Fruit fly (Drosophila melanogaster) whole organism, embryonic: Measurements from ENCODE around the gene CG6041.

Source experiments
- BEAF-32 ChIP-seq: fragments of 200-800 bp; sonication (Bioruptor generic); optimal IDR thresholded peaks from 3 replicates; lab custom pipeline; 2017; ENCODE audit warnings: missing biosample characterization, missing genetic modification characterization, mild to moderate bottlenecking, moderate library complexity, missing genetic modification reagents
- C15 ChIP-seq: fragments of 200-800 bp; sonication (Bioruptor generic); IDR thresholded peaks from 3 replicates; pipeline ENCODE4 v1.3.6; 2022; ENCODE audit warnings: missing biosample characterization, missing genetic modification characterization
- CG1024 ChIP-seq: fragments of 200-800 bp; sonication (Bioruptor generic); IDR thresholded peaks from 2 replicates; pipeline ENCODE4 v1.3.6; 2022; ENCODE audit warnings: missing biosample characterization, missing genetic modification characterization
- CG10959 ChIP-seq: fragments of 200-800 bp; sonication (Bioruptor generic); IDR thresholded peaks from 2 replicates; pipeline ENCODE4 v1.3.6; 2022; ENCODE audit warnings: missing biosample characterization, missing genetic modification characterization
- CG11247 ChIP-seq: fragments of 200-800 bp; sonication (Bioruptor generic); IDR thresholded peaks from 2 replicates; pipeline ENCODE4 v1.3.6; 2022; ENCODE audit warnings: missing biosample characterization, missing genetic modification characterization
- CG11504 ChIP-seq: fragments of 200-800 bp; sonication (Bioruptor generic); optimal IDR thresholded peaks from 3 replicates; lab custom pipeline; 2019; ENCODE audit warnings: missing biosample characterization, mild to moderate bottlenecking, missing genetic modification characterization, moderate library complexity
- CG12071 ChIP-seq: fragments of 200-800 bp; sonication (Bioruptor generic); optimal IDR thresholded peaks from 3 replicates; lab custom pipeline; 2018; ENCODE audit warnings: missing biosample characterization, mild to moderate bottlenecking, missing genetic modification characterization
- CG12219 ChIP-seq: fragments of 200-800 bp; sonication (Bioruptor generic); optimal IDR thresholded peaks from 3 replicates; lab custom pipeline; 2018; ENCODE audit warnings: missing biosample characterization, mild to moderate bottlenecking, missing genetic modification characterization
- CG12299 ChIP-seq: fragments of 200-800 bp; sonication (Bioruptor generic); optimal IDR thresholded peaks from 2 replicates; lab custom pipeline; 2018; ENCODE audit warnings: missing biosample characterization, mild to moderate bottlenecking, missing genetic modification characterization
- CG1233 ChIP-seq: fragments of 200-800 bp; sonication (Bioruptor generic); optimal IDR thresholded peaks from 4 replicates; lab custom pipeline; 2018; ENCODE audit warnings: missing biosample characterization, mild to moderate bottlenecking, missing genetic modification characterization
- CG14050 ChIP-seq: fragments of 200-800 bp; sonication (Bioruptor generic); IDR thresholded peaks from 3 replicates; pipeline ENCODE4 v1.3.6; 2022; ENCODE audit warnings: missing biosample characterization, missing genetic modification characterization
- CG14965 ChIP-seq: fragments of 200-800 bp; sonication (Bioruptor generic); optimal IDR thresholded peaks from 2 replicates; lab custom pipeline; 2016; ENCODE audit warnings: missing biosample characterization, missing genetic modification characterization, borderline replicate concordance
- CG16779 ChIP-seq: fragments of 200-800 bp; sonication (Bioruptor generic); IDR thresholded peaks from 2 replicates; pipeline ENCODE4 v1.3.6; 2022; ENCODE audit warnings: missing biosample characterization, missing genetic modification characterization
- CG2116 ChIP-seq: fragments of 200-800 bp; sonication (Bioruptor generic); optimal IDR thresholded peaks from 3 replicates; lab custom pipeline; 2018; ENCODE audit warnings: missing biosample characterization, mild to moderate bottlenecking, missing genetic modification characterization
- CG32767 ChIP-seq: fragments of 200-800 bp; sonication (Bioruptor generic); IDR thresholded peaks from 2 replicates; pipeline ENCODE4 v1.3.6; 2022; ENCODE audit warnings: missing biosample characterization, missing genetic modification characterization
- CG3281 ChIP-seq: fragments of 200-800 bp; sonication (Bioruptor generic); optimal IDR thresholded peaks from 3 replicates; lab custom pipeline; 2017; ENCODE audit warnings: missing biosample characterization, mild to moderate bottlenecking, missing genetic modification characterization
- CG33557 ChIP-seq: fragments of 200-800 bp; sonication (Bioruptor generic); optimal IDR thresholded peaks from 2 replicates; lab custom pipeline; 2019; ENCODE audit warnings: missing biosample characterization, mild to moderate bottlenecking, missing genetic modification characterization, moderate library complexity
- CG3726 ChIP-seq: fragments of 200-800 bp; sonication (Bioruptor generic); IDR thresholded peaks from 3 replicates; pipeline ENCODE4, ENCODE4 v1.3.6; 2022; ENCODE audit warnings: missing biosample characterization, missing genetic modification characterization
- CG6791 ChIP-seq: fragments of 200-800 bp; sonication (Bioruptor generic); IDR thresholded peaks from 3 replicates; pipeline ENCODE4 v1.3.6; 2022; ENCODE audit warnings: missing biosample characterization, missing genetic modification characterization; ENCODE audit not compliant: partially characterized antibody
- CG7271 ChIP-seq: fragments of 200-800 bp; sonication (Bioruptor generic); optimal IDR thresholded peaks from 2 replicates; lab custom pipeline; 2018; ENCODE audit warnings: missing biosample characterization, mild to moderate bottlenecking, missing genetic modification characterization, moderate library complexity
- CG8924 ChIP-seq: fragments of 200-800 bp; optimal IDR thresholded peaks from 3 replicates; lab custom pipeline; 2019; ENCODE audit warnings: missing biosample characterization, mild to moderate bottlenecking, missing genetic modification characterization, moderate library complexity
- CG9876 ChIP-seq: fragments of 200-800 bp; sonication (Bioruptor generic); optimal IDR thresholded peaks from 2 replicates; lab custom pipeline; 2016; ENCODE audit warnings: missing biosample characterization, missing genetic modification characterization
- Dp ChIP-seq: fragments of 200-800 bp; sonication (Bioruptor generic); optimal IDR thresholded peaks from 2 replicates; lab custom pipeline; 2018; ENCODE audit warnings: missing biosample characterization, mild to moderate bottlenecking, missing genetic modification characterization, moderate library complexity
- Fer1 ChIP-seq: fragments of 200-800 bp; sonication (Bioruptor generic); optimal IDR thresholded peaks from 2 replicates; lab custom pipeline; 2017; ENCODE audit warnings: missing biosample characterization, mild to moderate bottlenecking, missing genetic modification characterization
- Hr78 ChIP-seq, 2 experiments: fragments of 200-800 bp in 1 of 2; fragments of >200 bp in 1 of 2; sonication (Bioruptor generic) in 1 of 2; optimal IDR thresholded peaks; 2 replicates each; lab custom pipeline; 2017 to 2019; ENCODE audit warnings: missing biosample characterization in 2 of 2, missing genetic modification characterization in 2 of 2, mild to moderate bottlenecking in 1 of 2, moderate library complexity in 1 of 2
- MBD-R2 ChIP-seq: fragments of 200-800 bp; sonication (Bioruptor generic); IDR thresholded peaks from 2 replicates; pipeline ENCODE4 v1.3.6; 2022; ENCODE audit warnings: missing biosample characterization, missing genetic modification characterization
- NC2α ChIP-seq: fragments of 200-800 bp; sonication (Bioruptor generic); optimal IDR thresholded peaks from 2 replicates; lab custom pipeline; 2016; ENCODE audit warnings: missing biosample characterization, missing genetic modification characterization
- Pdp1 ChIP-seq, 2 experiments: fragments of 200-800 bp; sonication (Bioruptor generic); optimal IDR thresholded peaks; 3 replicates each; lab custom pipeline; 2016; ENCODE audit warnings: missing biosample characterization in 2 of 2, missing genetic modification characterization in 2 of 2, mild to moderate bottlenecking in 1 of 2, moderate library complexity in 1 of 2
- Sin3A ChIP-seq: fragments of >200 bp; optimal IDR thresholded peaks from 2 replicates; lab custom pipeline; 2018
- Sry-δ ChIP-seq: fragments of 200-800 bp; sonication (Bioruptor generic); optimal IDR thresholded peaks from 2 replicates; lab custom pipeline; 2016; ENCODE audit warnings: missing biosample characterization, missing genetic modification characterization
- Ssrp ChIP-seq: fragments of 200-800 bp; sonication (Bioruptor generic); optimal IDR thresholded peaks from 2 replicates; lab custom pipeline; 2018; ENCODE audit warnings: missing biosample characterization, mild to moderate bottlenecking, missing genetic modification characterization, moderate library complexity
- Trl ChIP-seq, 3 experiments: fragments of >200 bp in 2 of 3; fragments of 200-800 bp in 1 of 3; sonication (Bioruptor generic) in 1 of 3; optimal IDR thresholded peaks; 2 replicates in 1 of 3; 3 replicates in 2 of 3; lab custom pipeline; 2016 to 2017; ENCODE audit warnings: missing biosample characterization in 1 of 3, missing genetic modification characterization in 1 of 3
- bigmax ChIP-seq: fragments of 200-800 bp; sonication (Bioruptor generic); optimal IDR thresholded peaks from 2 replicates; lab custom pipeline; 2018; ENCODE audit warnings: missing biosample characterization, mild to moderate bottlenecking, missing genetic modification characterization
- ems ChIP-seq: fragments of 200-800 bp; sonication (Bioruptor generic); optimal IDR thresholded peaks from 3 replicates; lab custom pipeline; 2016; ENCODE audit warnings: missing biosample characterization, missing genetic modification characterization
- ewg ChIP-seq: fragments of 200-800 bp; sonication (Bioruptor generic); optimal IDR thresholded peaks from 3 replicates; lab custom pipeline; 2017; ENCODE audit warnings: mild to moderate bottlenecking, missing biosample characterization, missing genetic modification reagents, missing genetic modification characterization
- fd3F ChIP-seq: fragments of 200-800 bp; sonication (Bioruptor generic); optimal IDR thresholded peaks from 2 replicates; lab custom pipeline; 2018; ENCODE audit warnings: missing biosample characterization, mild to moderate bottlenecking, missing genetic modification characterization, moderate library complexity
- fd96Cb ChIP-seq: fragments of 200-800 bp; sonication (Bioruptor generic); optimal IDR thresholded peaks from 2 replicates; lab custom pipeline; 2018; ENCODE audit warnings: missing biosample characterization, mild to moderate bottlenecking, missing genetic modification characterization, moderate library complexity
- gce ChIP-seq: fragments of 200-800 bp; sonication (Bioruptor generic); IDR thresholded peaks from 3 replicates; pipeline ENCODE4 v1.3.6; 2022; ENCODE audit warnings: missing biosample characterization, missing genetic modification characterization
- klu ChIP-seq: fragments of 200-800 bp; sonication (Bioruptor generic); IDR thresholded peaks from 2 replicates; pipeline ENCODE4 v1.3.6; 2022; ENCODE audit warnings: missing biosample characterization, missing genetic modification characterization
- kni ChIP-seq: fragments of 200-800 bp; sonication (Bioruptor generic); optimal IDR thresholded peaks from 3 replicates; lab custom pipeline; 2017; ENCODE audit warnings: mild to moderate bottlenecking, missing biosample characterization, missing genetic modification reagents, missing genetic modification characterization
- nom ChIP-seq: fragments of 200-800 bp; sonication (Bioruptor generic); optimal IDR thresholded peaks from 2 replicates; lab custom pipeline; 2017; ENCODE audit warnings: missing biosample characterization, missing genetic modification characterization, mild to moderate bottlenecking, moderate library complexity, missing genetic modification reagents
- pita ChIP-seq: fragments of 200-800 bp; sonication (Bioruptor generic); optimal IDR thresholded peaks from 2 replicates; lab custom pipeline; 2017; ENCODE audit warnings: missing biosample characterization, mild to moderate bottlenecking, missing genetic modification characterization
- rib ChIP-seq: fragments of 200-800 bp; sonication (Bioruptor generic); IDR thresholded peaks from 2 replicates; pipeline ENCODE4 v1.3.6; 2022; ENCODE audit warnings: missing biosample characterization, missing genetic modification characterization
- sob ChIP-seq: fragments of 200-800 bp; sonication (Bioruptor generic); IDR thresholded peaks from 2 replicates; pipeline ENCODE4 v1.3.6; 2022; ENCODE audit warnings: missing biosample characterization, missing genetic modification characterization
- toy ChIP-seq: fragments of 200-800 bp; sonication (Bioruptor generic); IDR thresholded peaks from 2 replicates; pipeline ENCODE4 v1.3.6; 2022; ENCODE audit warnings: missing biosample characterization, missing genetic modification characterization
- twi ChIP-seq: fragments of 200-800 bp; optimal IDR thresholded peaks from 2 replicates; lab custom pipeline; 2019; ENCODE audit warnings: missing biosample characterization, mild to moderate bottlenecking, missing genetic modification characterization, moderate library complexity
- z ChIP-seq: fragments of 200-800 bp; sonication (Bioruptor generic); IDR thresholded peaks from 3 replicates; pipeline ENCODE4 v1.3.6; 2022; ENCODE audit warnings: missing biosample characterization, missing genetic modification characterization
- zen2 ChIP-seq: fragments of 200-800 bp; sonication (Bioruptor generic); IDR thresholded peaks from 3 replicates; pipeline ENCODE4 v1.3.6; 2022; ENCODE audit warnings: missing biosample characterization, missing genetic modification characterization; ENCODE audit not compliant: partially characterized antibody

CG6041 gene

DNA sequence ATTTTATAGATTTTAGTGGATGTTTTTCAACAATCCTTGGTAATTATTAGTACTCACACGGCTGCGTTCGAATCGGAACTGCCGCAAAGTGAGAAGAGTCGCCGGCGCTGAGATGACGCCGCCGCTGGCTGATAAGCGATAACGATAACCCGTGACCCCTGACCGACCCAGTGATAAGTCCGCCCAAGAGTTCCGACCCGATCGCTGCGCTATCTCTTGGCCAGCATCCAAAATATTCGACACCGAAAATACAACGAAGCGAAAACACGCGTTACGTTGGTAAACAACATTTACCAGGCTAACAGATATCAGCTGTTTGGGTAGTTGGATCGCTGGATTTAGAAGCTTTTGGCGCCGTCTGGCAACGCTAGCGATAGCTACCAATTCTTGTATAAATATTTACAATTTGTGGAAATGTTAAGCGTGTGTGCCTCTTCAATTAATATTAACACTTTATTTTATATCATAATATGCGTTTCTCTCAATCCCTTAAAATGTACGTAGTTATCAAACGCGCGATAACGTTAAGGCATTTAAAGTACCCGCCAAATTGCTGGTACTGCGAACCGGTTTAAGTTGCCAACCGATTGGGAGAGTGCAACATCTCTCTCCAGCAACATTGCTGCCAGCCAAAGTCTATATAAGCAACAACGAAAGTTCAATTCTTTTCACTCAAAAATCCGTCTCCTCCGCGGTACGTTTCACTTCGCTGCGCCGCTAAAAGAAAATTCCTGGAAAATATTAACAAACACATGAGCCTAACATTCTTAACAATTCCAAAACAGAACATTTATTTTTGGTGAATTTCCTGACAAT is 31.3 kb upstream of the CG6041 start, which contains the start of the genes Shmt and CG3726 (continued):
- TF ChIP-seq kni (GFP tag; lab: Kevin White, UChicago), result no peak
- TF ChIP-seq CG12219 (GFP tag; lab: Kevin White, UChicago), result peak; percentile 10
- peak; percentile 68; the same call in 1 of the 3 replicates for TF ChIP-seq z (GFP tag; lab: Robert Waterston, UW)
- TF ChIP-seq fd96Cb (tag; lab: Kevin White, UChicago), result no peak
- TF ChIP-seq pita, result peak; percentile 16
- no peak for TF ChIP-seq Ssrp (tag; lab: Kevin White, UChicago)
- TF ChIP-seq NC2α (GFP tag; lab: Kevin White, UChicago), result no peak
- TF ChIP-seq CG8924, result peak; percentile 9
- no peak for TF ChIP-seq Sry-δ
- TF ChIP-seq Dp (GFP tag; lab: Kevin White, UChicago), result peak; percentile 75
- no peak for TF ChIP-seq fd3F (GFP tag; lab: Kevin White, UChicago)
- peak; percentile 20 for TF ChIP-seq CG1233
- TF ChIP-seq CG11504 (tag; lab: Kevin White, UChicago), result peak; percentile 100
- no peak for TF ChIP-seq bigmax (GFP tag; lab: Kevin White, UChicago)
- peak in 1 of 2 experiments; percentile 13 for TF ChIP-seq Pdp1 (GFP tag; optimal IDR thresholded peaks at IDR 0.05; lab: Kevin White, UChicago)
- TF ChIP-seq CG7271, result no peak
- TF ChIP-seq ewg (GFP tag; lab: Kevin White, UChicago), result no peak
- TF ChIP-seq CG12299 (tag; lab: Kevin White, UChicago), result no peak
- TF ChIP-seq CG6791, result 0 out of 3 replicates have a peak, but pooled peaks have one; percentile 41
- no peak for TF ChIP-seq zen2 (GFP tag; lab: Robert Waterston, UW)
- TF ChIP-seq sob, result no peak
- TF ChIP-seq ems, result no peak
- peak; percentile 43 for TF ChIP-seq CG2116 (GFP tag; lab: Kevin White, UChicago)
- no peak for TF ChIP-seq CG14965 (GFP tag; lab: Kevin White, UChicago)
- no peak for TF ChIP-seq CG10959 (GFP tag; lab: Robert Waterston, UW)
- TF ChIP-seq CG16779, result no peak
- peak; percentile 57 for TF ChIP-seq nom (GFP tag; lab: Kevin White, UChicago)
- TF ChIP-seq Trl (optimal IDR thresholded peaks at IDR 0.05; lab: Kevin White, UChicago), result peak; percentile 29 to 30
- no peak for TF ChIP-seq Trl (GFP tag; optimal IDR thresholded peaks at IDR 0.05; lab: Kevin White, UChicago)
- no peak for TF ChIP-seq CG14050 (GFP tag; lab: Robert Waterston, UW)
- TF ChIP-seq MBD-R2 (GFP tag; lab: Robert Waterston, UW), result peak; percentile 22
- TF ChIP-seq CG11247 (GFP tag; lab: Robert Waterston, UW), result no peak
- TF ChIP-seq Sin3A (lab: Kevin White, UChicago), result peak; percentile 4
- TF ChIP-seq gce, result 0 out of 3 replicates have a peak, but pooled peaks have one; percentile 9
- TF ChIP-seq BEAF-32 (GFP tag; lab: Kevin White, UChicago), result peak; percentile 45
- no peak for TF ChIP-seq CG32767
- TF ChIP-seq CG3281 (GFP tag; lab: Kevin White, UChicago), result no peak
- no peak for TF ChIP-seq rib (GFP tag; lab: Robert Waterston, UW)
- peak; percentile 44 for TF ChIP-seq CG12071 (GFP tag; lab: Kevin White, UChicago)
- no peak for TF ChIP-seq CG1024 (GFP tag; lab: Robert Waterston, UW)
- TF ChIP-seq Fer1 (GFP tag; lab: Kevin White, UChicago), result peak; percentile 42
- no peak for TF ChIP-seq klu
- TF ChIP-seq toy (GFP tag; lab: Robert Waterston, UW), result no peak
- TF ChIP-seq Hr78 (GFP tag; optimal IDR thresholded peaks at IDR 0.05; lab: Kevin White, UChicago), result peak in 1 of 2 experiments; percentile 98
- no peak for TF ChIP-seq CG9876
- no peak for TF ChIP-seq C15
- TF ChIP-seq twi (tag; lab: Kevin White, UChicago), result no peak
- TF ChIP-seq CG3726, result no peak
- TF ChIP-seq CG33557, result no peak
